Fruit fly (Drosophila melanogaster) whole organism, embryonic: ENCODE data around the gene CG31404.

ENCODE experiments used
- Antp ChIP-seq: fragments of 200-800 bp; sonication (Bioruptor generic); optimal IDR thresholded peaks from 3 replicates; lab custom pipeline; 2016; ENCODE audit warnings: missing biosample characterization, missing genetic modification characterization
- CG10274 ChIP-seq: fragments of 200-800 bp; sonication (Bioruptor generic); optimal IDR thresholded peaks from 3 replicates; lab custom pipeline; 2017; ENCODE audit warnings: missing biosample characterization, mild to moderate bottlenecking, missing genetic modification characterization
- CG11093 ChIP-seq: fragments of 200-800 bp; sonication (Bioruptor generic); IDR thresholded peaks from 3 replicates; pipeline ENCODE4 v1.3.6; 2022; ENCODE audit warnings: missing biosample characterization, missing genetic modification characterization
- CG14860 ChIP-seq: fragments of 200-800 bp; sonication (Bioruptor generic); IDR thresholded peaks from 3 replicates; pipeline ENCODE4 v1.3.6; 2022; ENCODE audit warnings: missing biosample characterization, missing genetic modification characterization; ENCODE audit not compliant: partially characterized antibody
- CG1529 ChIP-seq: fragments of 200-800 bp; sonication (Bioruptor generic); optimal IDR thresholded peaks from 3 replicates; lab custom pipeline; 2018; ENCODE audit warnings: missing biosample characterization, missing genetic modification characterization
- CG16813 ChIP-seq: fragments of 200-800 bp; sonication (Bioruptor generic); IDR thresholded peaks from 3 replicates; pipeline ENCODE4 v1.3.6; 2022; ENCODE audit warnings: missing biosample characterization, missing genetic modification characterization; ENCODE audit not compliant: partially characterized antibody
- CG17829 ChIP-seq: fragments of 200-800 bp; optimal IDR thresholded peaks from 2 replicates; lab custom pipeline; 2019; ENCODE audit warnings: missing biosample characterization, mild to moderate bottlenecking, missing genetic modification characterization, moderate library complexity
- CG18011 ChIP-seq: fragments of 200-800 bp; sonication (Bioruptor generic); optimal IDR thresholded peaks from 2 replicates; lab custom pipeline; 2017; ENCODE audit warnings: missing biosample characterization, missing genetic modification characterization, mild to moderate bottlenecking, moderate library complexity, missing genotype
- CG1832 ChIP-seq: fragments of 200-800 bp; sonication (Bioruptor generic); optimal IDR thresholded peaks from 2 replicates; lab custom pipeline; 2017; ENCODE audit warnings: missing biosample characterization, mild to moderate bottlenecking, missing genetic modification characterization, inconsistent platforms
- CG18619 ChIP-seq: fragments of 200-800 bp; sonication (Bioruptor generic); optimal IDR thresholded peaks from 3 replicates; lab custom pipeline; 2017; ENCODE audit warnings: missing biosample characterization, mild to moderate bottlenecking, missing genetic modification characterization
- CG2116 ChIP-seq: fragments of 200-800 bp; sonication (Bioruptor generic); optimal IDR thresholded peaks from 3 replicates; lab custom pipeline; 2018; ENCODE audit warnings: missing biosample characterization, mild to moderate bottlenecking, missing genetic modification characterization
- CG34376 ChIP-seq: fragments of 200-800 bp; sonication (Bioruptor generic); optimal IDR thresholded peaks from 2 replicates; lab custom pipeline; 2018; ENCODE audit warnings: missing biosample characterization, mild to moderate bottlenecking, missing genetic modification characterization
- CG4282 ChIP-seq: fragments of 200-800 bp; sonication (Bioruptor generic); optimal IDR thresholded peaks from 2 replicates; lab custom pipeline; 2016; ENCODE audit warnings: missing biosample characterization, missing genetic modification characterization
- CG4617 ChIP-seq: fragments of 200-800 bp; sonication (Bioruptor generic); optimal IDR thresholded peaks from 3 replicates; lab custom pipeline; 2016; ENCODE audit warnings: missing biosample characterization, missing genetic modification characterization, borderline replicate concordance
- CG4820 ChIP-seq: fragments of 200-800 bp; sonication (Bioruptor generic); optimal IDR thresholded peaks from 3 replicates; lab custom pipeline; 2016; ENCODE audit warnings: missing biosample characterization, missing genetic modification characterization
- CG4854 ChIP-seq: fragments of 200-800 bp; sonication (Bioruptor generic); optimal IDR thresholded peaks from 2 replicates; lab custom pipeline; 2016; ENCODE audit warnings: missing biosample characterization, missing genetic modification characterization, inconsistent platforms
- CG5953 ChIP-seq: fragments of 200-800 bp; sonication (Bioruptor generic); IDR thresholded peaks from 2 replicates; pipeline ENCODE4 v1.3.6; 2022; ENCODE audit warnings: missing biosample characterization, missing genetic modification characterization
- CG6689 ChIP-seq: fragments of 200-800 bp; sonication (Bioruptor generic); IDR thresholded peaks from 2 replicates; pipeline ENCODE4 v1.3.6; 2022; ENCODE audit warnings: missing biosample characterization, missing genetic modification characterization
- CG8290 ChIP-seq, 3 experiments: fragments of 200-800 bp; sonication (Bioruptor generic); optimal IDR thresholded peaks; 2 replicates each; lab custom pipeline; 2016 to 2019; ENCODE audit warnings: missing biosample characterization in 3 of 3, missing genetic modification characterization in 3 of 3, mild to moderate bottlenecking in 2 of 3, moderate library complexity in 1 of 3
- CG8478 ChIP-seq: fragments of >200 bp; optimal IDR thresholded peaks from 2 replicates; lab custom pipeline; 2018
- CTCF ChIP-seq: fragments of 200-800 bp; sonication (Bioruptor generic); optimal IDR thresholded peaks from 2 replicates; lab custom pipeline; 2017; ENCODE audit warnings: missing biosample characterization, mild to moderate bottlenecking, missing genetic modification characterization, moderate library complexity
- CoRest ChIP-seq: fragments of 200-800 bp; sonication (Bioruptor generic); optimal IDR thresholded peaks from 3 replicates; lab custom pipeline; 2018; ENCODE audit warnings: missing biosample characterization, mild to moderate bottlenecking, missing genetic modification characterization, moderate library complexity
- D ChIP-seq, 2 experiments: fragments of 200-800 bp in 1 of 2; fragments of >200 bp in 1 of 2; sonication (Bioruptor generic) in 1 of 2; optimal IDR thresholded peaks; 2 replicates in 1 of 2; 3 replicates in 1 of 2; lab custom pipeline; 2017; ENCODE audit warnings: mild to moderate bottlenecking in 1 of 2, missing biosample characterization in 1 of 2, missing genetic modification characterization in 1 of 2, missing genetic modification reagents in 1 of 2
- Lim3 ChIP-seq: fragments of 200-800 bp; sonication (Bioruptor generic); IDR thresholded peaks from 2 replicates; pipeline ENCODE4 v1.3.6; 2022; ENCODE audit warnings: missing biosample characterization, missing genetic modification characterization
- MBD-R2 ChIP-seq: fragments of 200-800 bp; sonication (Bioruptor generic); IDR thresholded peaks from 2 replicates; pipeline ENCODE4 v1.3.6; 2022; ENCODE audit warnings: missing biosample characterization, missing genetic modification characterization
- Meics ChIP-seq: fragments of 200-800 bp; sonication (Bioruptor generic); optimal IDR thresholded peaks from 2 replicates; lab custom pipeline; 2017; ENCODE audit warnings: missing biosample characterization, mild to moderate bottlenecking, missing genetic modification characterization
- Mrtf ChIP-seq: fragments of 200-800 bp; sonication (Bioruptor generic); IDR thresholded peaks from 3 replicates; pipeline ENCODE4 v1.3.6; 2022; ENCODE audit warnings: missing biosample characterization, missing genetic modification characterization
- Oli ChIP-seq: fragments of 200-800 bp; sonication (Bioruptor generic); optimal IDR thresholded peaks from 2 replicates; lab custom pipeline; 2018; ENCODE audit warnings: missing biosample characterization, mild to moderate bottlenecking, missing genetic modification characterization, moderate library complexity
- Rfx ChIP-seq: fragments of 200-800 bp; sonication (Bioruptor generic); IDR thresholded peaks from 2 replicates; pipeline ENCODE4 v1.3.6; 2022; ENCODE audit warnings: missing biosample characterization, missing genetic modification characterization
- Taf1 ChIP-seq: fragments of 200-800 bp; sonication (Bioruptor generic); IDR thresholded peaks from 2 replicates; pipeline ENCODE4 v1.3.6; 2022; ENCODE audit warnings: missing biosample characterization, missing genetic modification characterization
- bbx ChIP-seq: fragments of 200-800 bp; sonication (Bioruptor generic); IDR thresholded peaks from 2 replicates; pipeline ENCODE4 v1.3.6; 2022; ENCODE audit warnings: missing biosample characterization, missing genetic modification characterization; ENCODE audit not compliant: partially characterized antibody
- btn ChIP-seq: fragments of 200-800 bp; sonication (Bioruptor generic); optimal IDR thresholded peaks from 2 replicates; lab custom pipeline; 2016; ENCODE audit warnings: missing biosample characterization, missing genetic modification characterization
- cg ChIP-seq: fragments of 200-800 bp; sonication (Bioruptor generic); optimal IDR thresholded peaks from 3 replicates; lab custom pipeline; 2019; ENCODE audit warnings: missing biosample characterization, mild to moderate bottlenecking, missing genetic modification characterization, moderate library complexity
- her ChIP-seq: fragments of 200-800 bp; sonication (Bioruptor generic); optimal IDR thresholded peaks from 2 replicates; lab custom pipeline; 2016; ENCODE audit warnings: missing biosample characterization, missing genetic modification characterization
- jumu ChIP-seq: fragments of 200-800 bp; sonication (Bioruptor generic); optimal IDR thresholded peaks from 3 replicates; lab custom pipeline; 2016; ENCODE audit warnings: missing biosample characterization, missing genetic modification characterization
- ken ChIP-seq: fragments of 200-800 bp; sonication (Bioruptor generic); IDR thresholded peaks from 3 replicates; pipeline ENCODE4 v1.3.6; 2022; ENCODE audit warnings: missing biosample characterization, missing genetic modification characterization
- luna ChIP-seq: fragments of 200-800 bp; sonication (Bioruptor generic); optimal IDR thresholded peaks from 2 replicates; lab custom pipeline; 2016; ENCODE audit warnings: missing biosample characterization, missing genetic modification characterization
- mirr ChIP-seq: fragments of 200-800 bp; sonication (Bioruptor generic); optimal IDR thresholded peaks from 3 replicates; lab custom pipeline; 2018; ENCODE audit warnings: missing biosample characterization, mild to moderate bottlenecking, missing genetic modification characterization
- org-1 ChIP-seq: fragments of 200-800 bp; sonication (Bioruptor generic); optimal IDR thresholded peaks from 2 replicates; lab custom pipeline; 2017; ENCODE audit warnings: missing biosample characterization, missing genetic modification characterization
- peb ChIP-seq: fragments of 200-800 bp; sonication (Bioruptor generic); IDR thresholded peaks from 2 replicates; pipeline ENCODE4 v1.3.6; 2022; ENCODE audit warnings: missing biosample characterization, missing genetic modification characterization
- pros ChIP-seq: fragments of 200-800 bp; sonication (Bioruptor generic); optimal IDR thresholded peaks from 3 replicates; lab custom pipeline; 2019; ENCODE audit warnings: missing biosample characterization, mild to moderate bottlenecking, missing genetic modification characterization, moderate library complexity
- pum ChIP-seq: fragments of 200-800 bp; sonication (Bioruptor generic); optimal IDR thresholded peaks from 2 replicates; lab custom pipeline; 2016; ENCODE audit warnings: missing biosample characterization, missing genetic modification characterization
- sisA ChIP-seq: fragments of 200-800 bp; sonication (Bioruptor generic); IDR thresholded peaks from 2 replicates; pipeline ENCODE4 v1.3.6; 2022; ENCODE audit warnings: missing biosample characterization, missing genetic modification characterization
- slbo ChIP-seq: fragments of 200-800 bp; sonication (Bioruptor generic); IDR thresholded peaks from 2 replicates; pipeline ENCODE4 v1.3.6; 2022; ENCODE audit warnings: missing biosample characterization, missing genetic modification characterization
- slp2 ChIP-seq: fragments of 200-800 bp; sonication (Bioruptor generic); optimal IDR thresholded peaks from 2 replicates; lab custom pipeline; 2016; ENCODE audit warnings: missing biosample characterization, missing genetic modification characterization
- ssp ChIP-seq: fragments of 200-800 bp; sonication (Bioruptor generic); IDR thresholded peaks from 2 replicates; pipeline ENCODE4 v1.3.6; 2022; ENCODE audit warnings: missing biosample characterization, missing genetic modification characterization
- vnd ChIP-seq: fragments of 200-800 bp; sonication (Bioruptor generic); IDR thresholded peaks from 3 replicates; pipeline ENCODE4 v1.3.6; 2022; ENCODE audit warnings: missing biosample characterization, missing genetic modification characterization; ENCODE audit not compliant: partially characterized antibody
- wek ChIP-seq: fragments of 200-800 bp; sonication (Bioruptor generic); optimal IDR thresholded peaks from 3 replicates; lab custom pipeline; 2018; ENCODE audit warnings: missing biosample characterization, mild to moderate bottlenecking, missing genetic modification characterization, moderate library complexity
- wor ChIP-seq: fragments of 200-800 bp; sonication (Bioruptor generic); IDR thresholded peaks from 2 replicates; pipeline ENCODE4 v1.3.6; 2022; ENCODE audit warnings: missing biosample characterization, missing genetic modification characterization
- yki ChIP-seq: fragments of >200 bp; optimal IDR thresholded peaks from 3 replicates; lab custom pipeline; 2018

The CG31404 gene

DNA sequence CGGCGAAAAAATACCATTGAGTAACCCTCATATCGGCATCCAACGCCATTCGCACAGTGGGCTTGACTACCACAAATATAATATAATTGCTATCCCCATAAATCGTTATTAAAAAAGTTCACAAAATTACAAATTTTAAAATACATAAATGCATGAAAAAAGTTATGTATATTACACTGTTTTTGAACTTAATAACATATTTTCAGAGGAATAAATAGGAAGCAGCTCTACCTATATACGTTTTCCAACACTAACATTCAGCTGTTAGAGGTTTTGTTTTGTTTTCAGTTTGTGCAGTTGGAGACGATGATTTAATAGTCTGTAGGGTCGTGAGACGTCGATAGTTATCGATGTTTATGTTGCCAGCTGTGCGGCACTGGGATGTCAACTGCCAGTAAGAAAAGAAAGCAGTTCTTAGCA, 27.3 kb upstream of the CG31404 start, which contains the start of the genes Ino80 and Aptx (continued):
- TF ChIP-seq CG6689 (GFP tag; lab: Robert Waterston, UW) = peak; percentile 94
- TF ChIP-seq CG4282 (GFP tag; lab: Kevin White, UChicago) = peak; percentile 95
- TF ChIP-seq Meics (GFP tag; lab: Kevin White, UChicago) = peak; percentile 92
- no peak for TF ChIP-seq CG8478 (lab: Kevin White, UChicago)
- peak; percentile 77 for TF ChIP-seq her
- TF ChIP-seq CG34376 (GFP tag; lab: Kevin White, UChicago) = peak; percentile 73
- TF ChIP-seq peb (GFP tag; lab: Robert Waterston, UW) = peak; percentile 88
- peak; percentile 75 for TF ChIP-seq CG1529 (GFP tag; lab: Kevin White, UChicago)
- peak; percentile 85 for TF ChIP-seq MBD-R2 (GFP tag; lab: Robert Waterston, UW)
- TF ChIP-seq wek (GFP tag; lab: Kevin White, UChicago) = peak; percentile 65
- TF ChIP-seq cg = no peak
- TF ChIP-seq CTCF (GFP tag; lab: Kevin White, UChicago) = peak; percentile 58
- TF ChIP-seq btn (GFP tag; lab: Kevin White, UChicago) = peak; percentile 62
- no peak for TF ChIP-seq yki (lab: Kevin White, UChicago)
- TF ChIP-seq ken (GFP tag; lab: Robert Waterston, UW) = peak; percentile 93
- TF ChIP-seq Lim3 = peak; percentile 75
- TF ChIP-seq CG17829 (tag; lab: Kevin White, UChicago) = peak; percentile 95
- peak; percentile 97 for TF ChIP-seq CoRest (tag; lab: Kevin White, UChicago)
- peak; percentile 85 for TF ChIP-seq CG5953 (GFP tag; lab: Robert Waterston, UW)
- TF ChIP-seq jumu = peak; percentile 95
- TF ChIP-seq Oli (tag; lab: Kevin White, UChicago) = peak; percentile 92
- peak; percentile 95 for TF ChIP-seq Rfx (GFP tag; lab: Robert Waterston, UW)
- TF ChIP-seq slp2 (GFP tag; lab: Kevin White, UChicago) = peak; percentile 92
- peak; percentile 64 for TF ChIP-seq mirr (GFP tag; lab: Kevin White, UChicago)
- TF ChIP-seq vnd (GFP tag; lab: Robert Waterston, UW) = peak; percentile 93
- TF ChIP-seq D (optimal IDR thresholded peaks at IDR 0.05; lab: Kevin White, UChicago) = no peak
- TF ChIP-seq D (GFP tag; optimal IDR thresholded peaks at IDR 0.05; lab: Kevin White, UChicago) = peak; percentile 90
- TF ChIP-seq ssp (GFP tag; lab: Robert Waterston, UW) = peak; percentile 88
- TF ChIP-seq CG2116 (GFP tag; lab: Kevin White, UChicago) = peak; percentile 96
- TF ChIP-seq CG14860 = peak; percentile 93
- TF ChIP-seq CG11093 (GFP tag; lab: Robert Waterston, UW) = peak; percentile 90
- TF ChIP-seq CG8290 (GFP tag; optimal IDR thresholded peaks at IDR 0.05; lab: Kevin White, UChicago) = peak; percentile 86
- TF ChIP-seq CG8290 (tag; optimal IDR thresholded peaks at IDR 0.05; lab: Kevin White, UChicago) = peak; percentile 27 to 82
- TF ChIP-seq CG4820 = peak; percentile 94
- peak; percentile 92 for TF ChIP-seq CG4854 (GFP tag; lab: Kevin White, UChicago)
- peak; percentile 97 for TF ChIP-seq CG16813 (GFP tag; lab: Robert Waterston, UW)
- peak; percentile 94 for TF ChIP-seq sisA (GFP tag; lab: Robert Waterston, UW)
- peak; percentile 72 for TF ChIP-seq CG18011
- TF ChIP-seq pros (GFP tag; lab: Kevin White, UChicago) = peak; percentile 20
- peak; percentile 59 for TF ChIP-seq CG10274 (GFP tag; lab: Kevin White, UChicago)
- TF ChIP-seq Mrtf (GFP tag; lab: Robert Waterston, UW) = peak; percentile 90
- peak; percentile 92 for TF ChIP-seq Antp (GFP tag; lab: Kevin White, UChicago)
- TF ChIP-seq pum (GFP tag; lab: Kevin White, UChicago) = peak; percentile 95
- peak; percentile 89 for TF ChIP-seq wor (GFP tag; lab: Robert Waterston, UW)
- TF ChIP-seq org-1 (GFP tag; lab: Kevin White, UChicago) = peak; percentile 84
- TF ChIP-seq bbx (GFP tag; lab: Robert Waterston, UW) = peak; percentile 97
- peak; percentile 98 for TF ChIP-seq slbo
- TF ChIP-seq CG18619 (GFP tag; lab: Kevin White, UChicago) = peak; percentile 91
- peak; percentile 76 for TF ChIP-seq luna (GFP tag; lab: Kevin White, UChicago)
- TF ChIP-seq Taf1 = peak; percentile 86
- no peak for TF ChIP-seq CG1832 (GFP tag; lab: Kevin White, UChicago)
- peak; percentile 85 for TF ChIP-seq CG4617 (GFP tag; lab: Kevin White, UChicago)
- TF ChIP-seq, all 482 proteins: peak for 431
